Fruit fly (Drosophila melanogaster): Measurements from ENCODE around the gene Meics.
A peak's percentile ranks its signal among the peaks of the same experiment; 100 is the strongest.

Gene Meics

dm6 chr3L:13922023-13922652 is 42.4 kb downstream of the Meics start (continued):
- TF ChIP-seq CG12299 (tag; optimal IDR thresholded peaks at IDR 0.05) (no peak), Ravus (GFP tag; IDR thresholded peaks at IDR 0.05) (no peak), CG10959 (GFP tag; IDR thresholded peaks at IDR 0.05) (peak; percentile 20; the same call in 1 of the 2 replicates), lola (GFP tag; optimal IDR thresholded peaks at IDR 0.05) (peak in 1 of 3 experiments; percentile 30), CG8089 (GFP tag; optimal IDR thresholded peaks at IDR 0.05) (no peak), chn (GFP tag; optimal IDR thresholded peaks at IDR 0.05) (peak; percentile 56), sug (tag; optimal IDR thresholded peaks at IDR 0.05) (peak; percentile 5), repo (GFP tag; optimal IDR thresholded peaks at IDR 0.05) (no peak), jigr1 (GFP tag; IDR thresholded peaks at IDR 0.05) (no peak), lab (GFP tag; optimal IDR thresholded peaks at IDR 0.05) (peak; percentile 67), ATbp (GFP tag; optimal IDR thresholded peaks at IDR 0.05) (peak; percentile 43), CoRest (tag; optimal IDR thresholded peaks at IDR 0.05) (peak; percentile 34), Optix (GFP tag; IDR thresholded peaks at IDR 0.05) (no peak), Meics (GFP tag; optimal IDR thresholded peaks at IDR 0.05) (peak; percentile 53), ewg (GFP tag; optimal IDR thresholded peaks at IDR 0.05) (peak; percentile 16), H15 (GFP tag; IDR thresholded peaks at IDR 0.05) (peak; percentile 45; the same call in 1 of the 3 replicates), CG18599 (GFP tag; optimal IDR thresholded peaks at IDR 0.05) (peak; percentile 38), CG10209 (GFP tag; optimal IDR thresholded peaks at IDR 0.05) (peak; percentile 24), pb (GFP tag; optimal IDR thresholded peaks at IDR 0.05) (no peak), CG18262 (tag; optimal IDR thresholded peaks at IDR 0.05) (peak; percentile 61), Usf (GFP tag; optimal IDR thresholded peaks at IDR 0.05) (no peak), CG6791 (GFP tag; IDR thresholded peaks at IDR 0.05; ENCODE audit: partially characterized antibody) (no peak), PHDP (tag; optimal IDR thresholded peaks at IDR 0.05) (peak; percentile 51), trem (tag; optimal IDR thresholded peaks at IDR 0.05) (no peak), tll (GFP tag; optimal IDR thresholded peaks at IDR 0.05) (no peak), chinmo (GFP tag; IDR thresholded peaks at IDR 0.05; ENCODE audit: partially characterized antibody) (0 out of 4 replicates have a peak, but pooled peaks have one; percentile 28), Pdp1 (GFP tag; optimal IDR thresholded peaks at IDR 0.05) (peak in 1 of 2 experiments; percentile 1), Nf-YC (tag; optimal IDR thresholded peaks at IDR 0.05) (peak; percentile 38), hkb (optimal IDR thresholded peaks at IDR 0.05) (no peak), hkb (GFP tag; IDR thresholded peaks at IDR 0.05) (peak; percentile 35; the same call in 1 of the 2 replicates), Nf-YA (GFP tag; IDR thresholded peaks at IDR 0.05) (no peak), CG2712 (tag; optimal IDR thresholded peaks at IDR 0.05) (peak; percentile 68), CG9797 (GFP tag; optimal IDR thresholded peaks at IDR 0.05) (no peak), tio (GFP tag; optimal IDR thresholded peaks at IDR 0.05) (peak; percentile 26), ranshi (GFP tag; IDR thresholded peaks at IDR 0.05) (0 out of 2 replicates have a peak, but pooled peaks have one; percentile 32), CG12391 (tag; optimal IDR thresholded peaks at IDR 0.05) (peak; percentile 52), sd (tag; optimal IDR thresholded peaks at IDR 0.05) (peak; percentile 98), Myb (GFP tag; optimal IDR thresholded peaks at IDR 0.05) (peak; percentile 20), CG7271 (tag; optimal IDR thresholded peaks at IDR 0.05) (no peak), NK7.1 (GFP tag; optimal IDR thresholded peaks at IDR 0.05) (no peak), CG6689 (GFP tag; IDR thresholded peaks at IDR 0.05) (peak; percentile 53), sr (GFP tag; IDR thresholded peaks at IDR 0.05) (peak; percentile 27; the same call in 1 of the 3 replicates), Dbx (GFP tag; IDR thresholded peaks at IDR 0.05) (0 out of 3 replicates have a peak, but pooled peaks have one; percentile 26), CG1024 (GFP tag; IDR thresholded peaks at IDR 0.05) (no peak), bab2 (GFP tag; optimal IDR thresholded peaks at IDR 0.05) (peak; percentile 9), NFAT (GFP tag; IDR thresholded peaks at IDR 0.05) (0 out of 2 replicates have a peak, but pooled peaks have one; percentile 19), CG5953 (GFP tag; IDR thresholded peaks at IDR 0.05) (no peak; the same call in 1 of the 2 replicates), CG4617 (GFP tag; optimal IDR thresholded peaks at IDR 0.05; ENCODE audit: borderline replicate concordance) (peak; percentile 23), CG31224 (GFP tag; IDR thresholded peaks at IDR 0.05) (peak; percentile 49)

All from whole organism, embryonic.